Fruit fly (Drosophila melanogaster): ENCODE results near the gene Cyp4s3.

dm6 chrX:15082681-15083080 lies 33.7 kb downstream of the Cyp4s3 start, which contains the start of gene CG33178:
- no peak for TF ChIP-seq CG10669 (GFP tag; optimal IDR thresholded peaks at IDR 0.05)
- no peak for TF ChIP-seq Sox15 (GFP tag; optimal IDR thresholded peaks at IDR 0.05)
- TF ChIP-seq CG8119 (GFP tag; IDR thresholded peaks at IDR 0.05) = no peak
- TF ChIP-seq fd59A (GFP tag; optimal IDR thresholded peaks at IDR 0.05) = no peak
- no peak for TF ChIP-seq CG1621 (tag; optimal IDR thresholded peaks at IDR 0.05)
- TF ChIP-seq CG16779 (tag; optimal IDR thresholded peaks at IDR 0.05) = no peak
- TF ChIP-seq vri (GFP tag; optimal IDR thresholded peaks at IDR 0.05) = no peak
- no peak for TF ChIP-seq CG11902 (GFP tag; optimal IDR thresholded peaks at IDR 0.05)
- TF ChIP-seq CG11762 (GFP tag; optimal IDR thresholded peaks at IDR 0.05; ENCODE audit: insufficient read depth) = no peak
